Fruit fly (Drosophila melanogaster) whole organism, adult: ENCODE measurements around the gene CG7950.

Experiments
- CG11617 ChIP-seq: fragments of 200-800 bp; sonication (Bioruptor generic); optimal IDR thresholded peaks from 2 replicates; lab custom pipeline; 2017; ENCODE audit warnings: mild to moderate bottlenecking, missing biosample characterization, missing genetic modification reagents, missing genetic modification characterization
- CG12768 ChIP-seq: fragments of 200-800 bp; sonication (Bioruptor generic); optimal IDR thresholded peaks from 2 replicates; lab custom pipeline; 2017; ENCODE audit warnings: missing biosample characterization, missing genetic modification characterization, mild to moderate bottlenecking, moderate library complexity, missing genetic modification reagents
- CG14711 ChIP-seq: fragments of 200-800 bp; sonication (Bioruptor generic); optimal IDR thresholded peaks from 2 replicates; lab custom pipeline; 2018; ENCODE audit warnings: missing biosample characterization, mild to moderate bottlenecking, missing genetic modification characterization, moderate library complexity
- CG1620 ChIP-seq: fragments of 200-800 bp; sonication (Bioruptor generic); optimal IDR thresholded peaks from 2 replicates; lab custom pipeline; 2016; ENCODE audit warnings: missing biosample characterization, missing genetic modification characterization
- CG33017 ChIP-seq: fragments of 200-800 bp; sonication (Bioruptor generic); optimal IDR thresholded peaks from 2 replicates; lab custom pipeline; 2018; ENCODE audit warnings: missing biosample characterization, mild to moderate bottlenecking, missing genetic modification characterization, moderate library complexity
- CG5204 ChIP-seq: fragments of 200-800 bp; sonication (Bioruptor generic); optimal IDR thresholded peaks from 2 replicates; lab custom pipeline; 2016; ENCODE audit warnings: missing biosample characterization, missing genetic modification characterization
- CG7045 ChIP-seq: fragments of 200-800 bp; sonication (Bioruptor generic); optimal IDR thresholded peaks from 2 replicates; lab custom pipeline; 2017; ENCODE audit warnings: missing biosample characterization, mild to moderate bottlenecking, missing genetic modification characterization
- CG7101 ChIP-seq: fragments of 200-800 bp; sonication (Bioruptor generic); optimal IDR thresholded peaks from 2 replicates; lab custom pipeline; 2018; ENCODE audit warnings: missing biosample characterization, mild to moderate bottlenecking, missing genetic modification characterization, moderate library complexity
- Clk ChIP-seq: fragments of 200-800 bp; sonication (Bioruptor generic); optimal IDR thresholded peaks from 2 replicates; lab custom pipeline; 2017; ENCODE audit warnings: missing biosample characterization, missing genetic modification characterization
- Crg-1 ChIP-seq: fragments of 200-800 bp; sonication (Bioruptor generic); optimal IDR thresholded peaks from 2 replicates; lab custom pipeline; 2016; ENCODE audit warnings: missing biosample characterization, missing genetic modification characterization
- Hr96 ChIP-seq: fragments of 200-800 bp; sonication (Bioruptor generic); optimal IDR thresholded peaks from 2 replicates; lab custom pipeline; 2016; ENCODE audit warnings: missing biosample characterization, missing genetic modification characterization
- Mnt ChIP-seq: fragments of 200-800 bp; sonication (Bioruptor generic); optimal IDR thresholded peaks from 2 replicates; lab custom pipeline; 2016; ENCODE audit warnings: missing biosample characterization, mild to moderate bottlenecking, missing genetic modification characterization
- bab1 ChIP-seq: fragments of 200-800 bp; sonication (Bioruptor generic); optimal IDR thresholded peaks from 3 replicates; lab custom pipeline; 2019; ENCODE audit warnings: missing biosample characterization, mild to moderate bottlenecking, missing genetic modification characterization, moderate library complexity
- cic ChIP-seq: fragments of 200-800 bp; sonication (Bioruptor generic); optimal IDR thresholded peaks from 2 replicates; lab custom pipeline; 2017; ENCODE audit warnings: missing biosample characterization, mild to moderate bottlenecking, missing genetic modification characterization, moderate library complexity
- cnc ChIP-seq, 2 experiments: fragments of >200 bp; optimal IDR thresholded peaks; 2 replicates each; lab custom pipeline; 2017
- kay ChIP-seq: fragments of 200-800 bp; sonication (Bioruptor generic); peaks from one replicate; lab custom pipeline; 2016; ENCODE audit warnings: missing biosample characterization, missing genetic modification characterization, borderline replicate concordance
- ovo ChIP-seq: fragments of 200-800 bp; sonication (Bioruptor generic); optimal IDR thresholded peaks from 2 replicates; lab custom pipeline; 2016; ENCODE audit warnings: missing biosample characterization, missing genetic modification characterization
- pad ChIP-seq: fragments of 200-800 bp; sonication (Bioruptor generic); optimal IDR thresholded peaks from 3 replicates; lab custom pipeline; 2017; ENCODE audit warnings: missing biosample characterization, missing genetic modification characterization, mild to moderate bottlenecking, moderate library complexity, missing genetic modification reagents
- tj ChIP-seq: fragments of 200-800 bp; sonication (Bioruptor generic); optimal IDR thresholded peaks from 3 replicates; lab custom pipeline; 2017; ENCODE audit warnings: missing biosample characterization, mild to moderate bottlenecking, missing genetic modification characterization, moderate library complexity
- toe ChIP-seq: fragments of 200-800 bp; sonication (Bioruptor generic); optimal IDR thresholded peaks from 2 replicates; lab custom pipeline; 2016; ENCODE audit warnings: missing biosample characterization, missing genetic modification characterization

Gene CG7950

DNA sequence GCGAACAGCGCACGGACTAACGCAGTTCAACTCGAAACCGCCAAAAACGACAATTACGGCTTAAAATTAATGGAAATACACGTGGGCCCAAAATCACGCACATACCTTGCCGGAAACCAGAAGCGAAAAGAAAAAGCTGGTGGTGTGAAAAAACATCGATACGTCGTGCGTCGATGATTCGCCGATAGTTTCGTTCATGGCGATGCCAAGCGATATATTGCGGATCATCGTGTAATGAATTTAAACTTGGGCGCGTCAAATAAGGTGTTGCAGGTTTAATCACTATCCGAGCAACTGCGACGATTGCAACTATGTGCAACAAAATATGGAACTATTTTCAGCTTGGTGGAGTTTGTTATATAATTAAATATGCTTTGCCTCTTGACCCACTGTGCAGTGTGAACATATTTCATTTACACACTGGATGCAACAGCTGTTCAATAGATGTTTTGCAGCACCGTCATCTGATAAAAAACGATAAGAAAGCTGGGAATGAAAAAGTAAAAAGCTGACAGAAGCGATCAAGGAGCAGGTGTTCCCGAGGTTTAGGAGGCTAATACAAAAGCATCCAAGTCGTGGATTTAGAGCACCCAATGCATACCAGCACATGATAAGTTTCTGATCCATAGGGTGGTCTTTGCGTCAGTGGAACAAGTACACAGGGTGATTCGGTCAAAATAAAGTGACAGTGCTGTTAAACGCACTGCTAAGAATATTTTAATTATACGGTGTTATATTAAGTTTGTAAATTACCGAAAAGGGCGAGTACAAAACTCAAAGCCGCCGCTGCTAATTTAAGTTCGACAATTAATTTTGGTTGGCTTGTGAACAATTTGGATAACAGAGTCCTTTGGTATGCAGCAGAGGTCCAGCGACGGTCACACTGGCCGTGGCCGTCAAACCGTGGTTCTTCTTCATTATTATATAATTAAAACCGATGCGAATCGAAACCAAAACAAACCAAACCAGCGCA, 10.3 kb upstream of the CG7950 start, which contains the start of the genes RpL32 and CG7943:
Gene RpL32, minus strand, starts transcription at position 133 of the 973 bp plus-strand sequence.
Gene CG7943, plus strand, starts transcription at position 442 of the 973 bp plus-strand sequence.
- peak; percentile 96 for TF ChIP-seq ovo (GFP tag; lab: Kevin White, UChicago)
- peak; percentile 94 for TF ChIP-seq CG7101
- no peak for TF ChIP-seq cnc (optimal IDR thresholded peaks at IDR 0.05; lab: Kevin White, UChicago)
- TF ChIP-seq toe: peak; percentile 98
- peak; percentile 85 for TF ChIP-seq tj
- TF ChIP-seq CG12768: peak; percentile 94
- TF ChIP-seq Clk (GFP tag; lab: Kevin White, UChicago): peak; percentile 91
- TF ChIP-seq pad (GFP tag; lab: Kevin White, UChicago): peak; percentile 86
- TF ChIP-seq Mnt (GFP tag; lab: Kevin White, UChicago): peak; percentile 95
- peak; percentile 87 for TF ChIP-seq CG33017 (tag; lab: Kevin White, UChicago)
- TF ChIP-seq Hr96 (GFP tag; lab: Kevin White, UChicago): peak; percentile 99
- peak; percentile 97 for TF ChIP-seq CG11617 (GFP tag; lab: Kevin White, UChicago)
- peak; percentile 97 for TF ChIP-seq Crg-1
- TF ChIP-seq CG1620 (GFP tag; lab: Kevin White, UChicago): peak; percentile 96
- TF ChIP-seq bab1: peak; percentile 97
- TF ChIP-seq CG5204 (GFP tag; lab: Kevin White, UChicago): no peak
- peak; percentile 62 for TF ChIP-seq cic
- no peak for TF ChIP-seq kay (GFP tag; lab: Kevin White, UChicago)
- peak; percentile 93 for TF ChIP-seq CG7045
- peak; percentile 85 for TF ChIP-seq CG14711 (tag; lab: Kevin White, UChicago)

DNA sequence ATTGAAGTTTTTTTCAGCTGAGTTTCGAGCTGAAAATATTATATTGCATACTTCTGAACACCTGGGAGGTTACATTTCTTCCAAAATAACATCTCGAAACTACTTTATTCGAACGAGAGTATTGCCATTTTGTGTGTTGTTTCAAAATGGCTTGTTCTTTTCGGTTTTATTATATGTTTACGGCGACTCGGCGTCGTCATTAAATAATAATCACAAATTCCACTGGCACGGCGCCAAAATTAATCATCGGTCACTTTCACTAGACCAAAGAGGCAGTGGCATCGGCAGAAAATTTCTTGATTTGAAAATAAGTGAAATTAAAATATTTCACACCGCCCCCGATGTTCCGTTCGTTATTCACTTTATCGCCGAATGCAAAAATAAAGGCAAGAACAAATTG, 6.2 kb upstream of the CG7950 start:
- TF ChIP-seq CG1620 (GFP tag; lab: Kevin White, UChicago): no peak
- TF ChIP-seq Mnt (GFP tag; lab: Kevin White, UChicago): no peak
- no peak for TF ChIP-seq CG11617 (GFP tag; lab: Kevin White, UChicago)
- no peak for TF ChIP-seq cic
- TF ChIP-seq CG7045: no peak
- no peak for TF ChIP-seq Hr96 (GFP tag; lab: Kevin White, UChicago)
- TF ChIP-seq CG14711 (tag; lab: Kevin White, UChicago): no peak
- TF ChIP-seq Crg-1: no peak

DNA sequence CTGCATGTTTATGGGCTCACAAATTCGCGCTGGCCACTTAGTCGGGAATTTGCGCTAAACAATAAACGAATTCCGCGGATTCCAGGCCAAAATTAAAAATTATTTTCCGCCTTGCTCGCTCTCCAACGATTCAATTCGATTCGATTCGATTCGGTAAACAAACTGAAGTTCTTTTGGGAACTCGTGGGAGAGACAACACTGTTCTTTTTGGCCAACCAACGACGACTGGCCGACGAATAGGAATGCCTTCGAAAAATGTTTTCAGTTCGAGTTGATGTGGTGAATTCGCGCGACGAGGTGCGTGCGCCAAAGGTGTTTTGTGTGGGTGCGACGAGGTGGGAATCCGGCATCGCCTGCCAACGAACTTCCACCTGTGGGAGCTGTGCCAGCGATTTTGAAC, 4.7 kb upstream of the CG7950 start, which contains the start of gene CG15528:
Gene CG15528, minus strand, starts transcription at position 180 of the 400 bp plus-strand sequence.
- no peak for TF ChIP-seq CG5204 (GFP tag; lab: Kevin White, UChicago)
- TF ChIP-seq cic: no peak
- no peak for TF ChIP-seq CG33017 (tag; lab: Kevin White, UChicago)
- TF ChIP-seq CG1620 (GFP tag; lab: Kevin White, UChicago): no peak
- no peak for TF ChIP-seq Crg-1
- TF ChIP-seq CG11617 (GFP tag; lab: Kevin White, UChicago): no peak
- no peak for TF ChIP-seq CG7101
- no peak for TF ChIP-seq Hr96 (GFP tag; lab: Kevin White, UChicago)
- no peak for TF ChIP-seq tj
- no peak for TF ChIP-seq cnc (optimal IDR thresholded peaks at IDR 0.05; lab: Kevin White, UChicago)
- no peak for TF ChIP-seq Clk (GFP tag; lab: Kevin White, UChicago)
- no peak for TF ChIP-seq pad (GFP tag; lab: Kevin White, UChicago)
- TF ChIP-seq ovo (GFP tag; lab: Kevin White, UChicago): no peak
- no peak for TF ChIP-seq toe
- no peak for TF ChIP-seq kay (GFP tag; lab: Kevin White, UChicago)

DNA sequence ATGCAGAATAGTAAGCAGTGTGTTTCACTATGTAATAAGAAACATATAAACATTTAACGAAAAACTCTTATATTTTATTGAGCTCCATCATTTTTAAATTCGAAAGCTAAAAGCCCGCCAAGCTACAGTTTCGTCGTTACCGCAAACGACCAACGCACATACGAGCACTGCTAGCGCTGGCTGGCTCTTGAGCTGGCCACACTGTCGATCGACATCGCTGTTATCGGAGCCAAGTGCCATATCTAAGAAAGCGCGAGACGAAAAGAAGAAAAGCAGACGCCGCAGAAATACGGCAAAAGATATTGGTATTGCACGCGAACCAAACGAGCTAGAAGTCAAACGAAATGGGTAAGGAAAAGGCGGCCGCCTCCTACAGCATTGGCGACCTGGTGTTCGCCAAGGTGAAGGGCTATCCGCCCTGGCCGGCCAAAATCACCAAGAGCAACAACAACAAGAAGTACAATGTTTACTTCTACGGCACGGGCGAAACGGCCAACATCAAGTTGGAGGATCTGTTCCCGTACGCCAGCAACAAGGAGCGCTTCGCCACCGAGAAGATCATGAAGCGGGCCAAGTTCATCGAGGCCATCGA, 4.1 kb upstream of the CG7950 start, which contains the start of gene Jasper:
Gene Jasper, plus strand, starts transcription at position 60 of the 592 bp plus-strand sequence.
- peak; percentile 40 for TF ChIP-seq cic
- TF ChIP-seq CG11617 (GFP tag; lab: Kevin White, UChicago): no peak
- TF ChIP-seq CG1620 (GFP tag; lab: Kevin White, UChicago): peak; percentile 46
- no peak for TF ChIP-seq CG5204 (GFP tag; lab: Kevin White, UChicago)
- no peak for TF ChIP-seq Hr96 (GFP tag; lab: Kevin White, UChicago)
- peak; percentile 71 for TF ChIP-seq bab1
- no peak for TF ChIP-seq CG33017 (tag; lab: Kevin White, UChicago)
- no peak for TF ChIP-seq CG12768
- peak; percentile 43 for TF ChIP-seq CG7101
- TF ChIP-seq CG7045: no peak
- TF ChIP-seq Mnt (GFP tag; lab: Kevin White, UChicago): peak; percentile 24
- no peak for TF ChIP-seq toe
- peak; percentile 80 for TF ChIP-seq tj
- TF ChIP-seq cnc (optimal IDR thresholded peaks at IDR 0.05; lab: Kevin White, UChicago): no peak
- TF ChIP-seq pad (GFP tag; lab: Kevin White, UChicago): no peak
- peak; percentile 26 for TF ChIP-seq ovo (GFP tag; lab: Kevin White, UChicago)
- TF ChIP-seq kay (GFP tag; lab: Kevin White, UChicago): no peak

DNA sequence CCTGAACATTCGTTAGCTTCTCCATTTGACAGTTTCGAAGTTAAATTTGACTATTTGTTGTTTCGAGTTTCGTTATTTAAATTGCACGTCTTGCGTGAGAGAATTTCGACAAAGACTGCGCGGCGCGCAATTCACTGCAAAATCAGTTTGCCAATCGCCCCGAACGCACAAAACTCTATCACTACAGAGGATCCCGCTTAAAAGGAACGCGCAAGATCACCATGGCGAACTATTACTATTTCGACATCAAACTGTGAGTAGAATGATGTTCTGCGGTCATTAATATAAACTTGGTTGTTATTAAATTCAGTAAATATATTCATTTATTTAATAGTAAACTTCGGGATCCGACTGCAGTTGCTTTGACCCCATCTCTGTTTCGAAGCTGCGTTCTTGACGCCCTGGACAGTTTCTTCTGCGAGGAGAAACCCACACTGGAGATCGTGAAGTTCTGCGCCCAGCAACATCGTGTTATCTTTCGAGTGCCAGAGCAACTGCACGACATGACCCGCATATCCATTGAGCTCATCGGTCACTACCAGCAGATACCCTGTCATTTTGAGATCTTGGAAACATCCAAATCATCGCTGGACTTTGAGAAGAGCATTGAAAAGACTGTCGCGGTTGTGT, 629 bp upstream of the CG7950 start, which contains the start of the genes Rpp14b and spn-A:
Gene Rpp14b, plus strand, starts transcription at position 43 of the 630 bp plus-strand sequence.
Gene spn-A, minus strand, starts transcription at position 123 of the 630 bp plus-strand sequence.
- TF ChIP-seq CG7045 (no peak), Mnt (GFP tag; lab: Kevin White, UChicago) (no peak), cnc (optimal IDR thresholded peaks at IDR 0.05; lab: Kevin White, UChicago) (no peak), Clk (GFP tag; lab: Kevin White, UChicago) (no peak), cic (no peak), Crg-1 (no peak), bab1 (peak; percentile 18), CG11617 (GFP tag; lab: Kevin White, UChicago) (no peak), toe (no peak), pad (GFP tag; lab: Kevin White, UChicago) (no peak), CG1620 (GFP tag; lab: Kevin White, UChicago) (peak; percentile 62), CG33017 (tag; lab: Kevin White, UChicago) (no peak), CG5204 (GFP tag; lab: Kevin White, UChicago) (no peak), CG14711 (tag; lab: Kevin White, UChicago) (peak; percentile 22), ovo (GFP tag; lab: Kevin White, UChicago) (no peak), kay (GFP tag; lab: Kevin White, UChicago) (no peak), tj (no peak), Hr96 (GFP tag; lab: Kevin White, UChicago) (no peak), CG12768 (no peak), CG7101 (peak; percentile 42)
